Worm (Caenorhabditis elegans) whole organism, L2 larva: Measurements from ENCODE around the gene samp-1.

Source experiments
- C34F6.9 ChIP-seq: fragments of 150-350 bp; optimal IDR thresholded peaks from 2 replicates; lab custom pipeline; 2014; ENCODE audit warnings: missing biosample characterization, missing genetic modification characterization
- F13H6.1 ChIP-seq: sonication (generic microtip); optimal IDR thresholded peaks from 2 replicates; lab custom pipeline; 2016; ENCODE audit warnings: missing genetic modification characterization, missing compliant biosample characterization
- R02D3.7 ChIP-seq: fragments of 150-350 bp; optimal IDR thresholded peaks from 2 replicates; lab custom pipeline; 2014; ENCODE audit warnings: missing biosample characterization, missing genetic modification characterization
- Y55F3AM.14 ChIP-seq: fragments of 200-800 bp; sonication (Bioruptor generic); optimal IDR thresholded peaks from 2 replicates; lab custom pipeline; 2018; ENCODE audit warnings: mild to moderate bottlenecking, missing genetic modification characterization, missing compliant biosample characterization
- alr-1 ChIP-seq: fragments of 150-350 bp; optimal IDR thresholded peaks from 2 replicates; lab custom pipeline; 2014; ENCODE audit warnings: missing biosample characterization, missing genetic modification characterization
- ama-1 ChIP-seq: fragments of 150-350 bp; optimal IDR thresholded peaks from 2 replicates; lab custom pipeline; 2018; ENCODE audit warnings: inconsistent platforms
- ceh-16 ChIP-seq: fragments of 150-350 bp; optimal IDR thresholded peaks from 2 replicates; lab custom pipeline; 2014; ENCODE audit warnings: missing biosample characterization, missing genetic modification characterization
- ceh-82 ChIP-seq: fragments of 150-350 bp; optimal IDR thresholded peaks from 2 replicates; lab custom pipeline; 2014; ENCODE audit warnings: missing biosample characterization, missing genetic modification characterization
- crh-2 ChIP-seq: sonication (generic microtip); optimal IDR thresholded peaks from 2 replicates; lab custom pipeline; 2017; ENCODE audit warnings: missing biosample characterization, missing genetic modification characterization
- egl-27 ChIP-seq: sonication (generic microtip); optimal IDR thresholded peaks from 3 replicates; lab custom pipeline; 2017; ENCODE audit warnings: missing biosample characterization, missing genetic modification reagents, missing genetic modification characterization
- elt-3 ChIP-seq: sonication (generic microtip); optimal IDR thresholded peaks from 2 replicates; lab custom pipeline; 2017; ENCODE audit warnings: missing biosample characterization, missing genetic modification characterization
- fos-1 ChIP-seq: fragments of 150-350 bp; optimal IDR thresholded peaks from 2 replicates; lab custom pipeline; 2014; ENCODE audit warnings: missing biosample characterization, missing genetic modification characterization
- gmeb-1 ChIP-seq: fragments of 150-350 bp; optimal IDR thresholded peaks from 2 replicates; lab custom pipeline; 2014; ENCODE audit warnings: missing biosample characterization, missing genetic modification characterization
- lin-11 ChIP-seq: fragments of 150-350 bp; sonication (generic microtip); optimal IDR thresholded peaks from 2 replicates; lab custom pipeline; 2014; ENCODE audit warnings: missing biosample characterization, missing genetic modification characterization, inconsistent platforms, mixed read lengths
- lin-39 ChIP-seq: fragments of 150-350 bp; optimal IDR thresholded peaks from 2 replicates; lab custom pipeline; 2014; ENCODE audit warnings: missing biosample characterization, missing genetic modification reagents, missing genetic modification characterization
- mab-5 ChIP-seq: fragments of 150-350 bp; optimal IDR thresholded peaks from 2 replicates; lab custom pipeline; 2014; ENCODE audit warnings: missing biosample characterization, missing genetic modification characterization
- mbf-1 ChIP-seq: sonication (generic microtip); optimal IDR thresholded peaks from 2 replicates; lab custom pipeline; 2017; ENCODE audit warnings: missing biosample characterization, missing genetic modification characterization
- nhr-10 ChIP-seq: sonication (generic microtip); optimal IDR thresholded peaks from 2 replicates; lab custom pipeline; 2017; ENCODE audit warnings: missing biosample characterization, missing genetic modification characterization
- nhr-11 ChIP-seq: fragments of 150-350 bp; optimal IDR thresholded peaks from 2 replicates; lab custom pipeline; 2014; ENCODE audit warnings: missing biosample characterization, missing genetic modification characterization
- nhr-12 ChIP-seq: fragments of 150-350 bp; optimal IDR thresholded peaks from 2 replicates; lab custom pipeline; 2014; ENCODE audit warnings: missing biosample characterization, missing genetic modification characterization
- nhr-129 ChIP-seq: fragments of 150-350 bp; optimal IDR thresholded peaks from 2 replicates; lab custom pipeline; 2014; ENCODE audit warnings: missing biosample characterization, missing genetic modification characterization
- nhr-21 ChIP-seq: fragments of 150-350 bp; optimal IDR thresholded peaks from 2 replicates; lab custom pipeline; 2014; ENCODE audit warnings: missing biosample characterization, missing genetic modification characterization
- nhr-23 ChIP-seq: fragments of 150-350 bp; optimal IDR thresholded peaks from 2 replicates; lab custom pipeline; 2014; ENCODE audit warnings: missing biosample characterization, missing genetic modification reagents, missing genetic modification characterization
- nhr-237 ChIP-seq: fragments of 150-350 bp; optimal IDR thresholded peaks from 2 replicates; lab custom pipeline; 2014; ENCODE audit warnings: missing biosample characterization, missing genetic modification characterization
- nhr-25 ChIP-seq: fragments of 150-350 bp; sonication (generic microtip); optimal IDR thresholded peaks from 3 replicates; lab custom pipeline; 2014; ENCODE audit warnings: missing biosample characterization, missing genetic modification characterization
- nhr-6 ChIP-seq: fragments of 150-350 bp; optimal IDR thresholded peaks from 2 replicates; lab custom pipeline; 2014; ENCODE audit warnings: missing biosample characterization, missing genetic modification characterization
- nhr-77 ChIP-seq: fragments of 150-350 bp; optimal IDR thresholded peaks from 2 replicates; lab custom pipeline; 2014; ENCODE audit warnings: missing biosample characterization, missing genetic modification characterization
- peb-1 ChIP-seq: fragments of 150-350 bp; optimal IDR thresholded peaks from 2 replicates; lab custom pipeline; 2014; ENCODE audit warnings: missing biosample characterization, missing genetic modification characterization
- sem-4 ChIP-seq: fragments of 150-350 bp; optimal IDR thresholded peaks from 2 replicates; lab custom pipeline; 2014; ENCODE audit warnings: missing biosample characterization, missing genetic modification reagents, missing genetic modification characterization
- skn-1 ChIP-seq: sonication (generic microtip); optimal IDR thresholded peaks from 2 replicates; lab custom pipeline; 2017; ENCODE audit warnings: missing biosample characterization, missing genetic modification characterization
- snpc-4 ChIP-seq: fragments of 150-350 bp; optimal IDR thresholded peaks from 2 replicates; lab custom pipeline; 2014; ENCODE audit warnings: missing biosample characterization, missing genetic modification characterization
- unc-55 ChIP-seq: fragments of 150-350 bp; sonication (generic microtip); optimal IDR thresholded peaks from 3 replicates; lab custom pipeline; 2014; ENCODE audit warnings: missing biosample characterization, missing genetic modification reagents, missing genetic modification characterization
- zag-1 ChIP-seq: fragments of 150-350 bp; optimal IDR thresholded peaks from 2 replicates; lab custom pipeline; 2014; ENCODE audit warnings: missing biosample characterization, missing genetic modification characterization
- ztf-1 ChIP-seq: fragments of 200-800 bp; sonication (Bioruptor generic); conservative IDR thresholded peaks from 2 replicates; pipeline ENCODE4 v1.3.6; 2022; ENCODE audit warnings: missing genetic modification characterization, missing compliant biosample characterization
- ztf-11 ChIP-seq: sonication (generic microtip); optimal IDR thresholded peaks from 2 replicates; lab custom pipeline; 2017; ENCODE audit warnings: missing biosample characterization, missing genetic modification characterization
- ztf-4 ChIP-seq: fragments of 150-350 bp; optimal IDR thresholded peaks from 2 replicates; lab custom pipeline; 2014; ENCODE audit warnings: missing biosample characterization, missing genetic modification characterization

Gene samp-1

DNA sequence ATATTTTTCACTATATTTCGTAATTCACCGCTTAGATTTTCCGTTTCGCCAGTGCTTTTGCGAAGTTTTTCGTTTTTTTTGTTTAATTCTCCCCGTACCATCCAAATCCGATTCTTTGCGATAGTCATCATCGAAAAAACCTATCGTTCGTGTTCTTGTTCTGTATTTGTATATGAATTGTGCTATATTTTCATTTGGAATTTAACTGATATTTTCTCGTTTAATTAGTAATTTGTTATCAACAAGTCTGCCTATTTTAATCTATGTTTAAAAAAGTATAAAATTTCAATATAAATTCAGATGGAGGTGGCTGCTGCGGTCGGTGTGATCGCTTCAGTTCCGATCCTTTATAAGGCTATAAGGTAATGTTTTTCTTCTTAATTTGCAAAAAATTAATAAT is at the start of gene samp-1:
TSS of gene samp-1 (plus strand) at position 301 of the 400 bp plus-strand sequence.
- no peak for TF ChIP-seq lin-39
- TF ChIP-seq, all 48 proteins: peak for 0

ce11 chrII:11255536-11255935 is 47.2 kb upstream of the samp-1 start, which contains the start of gene T05B9.2:
TSS of gene T05B9.2 (plus strand) at chrII:11255836.
- no peak for TF ChIP-seq mbf-1
- no peak for TF ChIP-seq C34F6.9 (tag; lab: Kevin White, UChicago)
- no peak for TF ChIP-seq elt-3 (tag; lab: Kevin White, UChicago)
- no peak for TF ChIP-seq ztf-11
- no peak for TF ChIP-seq nhr-23 (tag; lab: Kevin White, UChicago)
- TF ChIP-seq skn-1 (tag; lab: Kevin White, UChicago) = no peak
- TF ChIP-seq nhr-21 = no peak
- no peak for TF ChIP-seq peb-1 (tag; lab: Kevin White, UChicago)
- TF ChIP-seq nhr-237 (tag; lab: Kevin White, UChicago) = no peak
- TF ChIP-seq nhr-12 (tag; lab: Kevin White, UChicago) = no peak

ce11 chrII:11259766-11260165 is 42.9 kb upstream of the samp-1 start:
- TF ChIP-seq ztf-1 (GFP tag; lab: Robert Waterston, UW) (no peak), crh-2 (tag; lab: Kevin White, UChicago) (no peak), R02D3.7 (tag; lab: Kevin White, UChicago) (no peak), egl-27 (tag; lab: Kevin White, UChicago) (no peak), ceh-16 (tag; lab: Kevin White, UChicago) (no peak), nhr-25 (tag; lab: Kevin White, UChicago) (no peak), ztf-11 (no peak), nhr-10 (tag; lab: Kevin White, UChicago) (no peak), lin-11 (tag; lab: Kevin White, UChicago) (no peak), nhr-6 (tag; lab: Kevin White, UChicago) (no peak), gmeb-1 (tag; lab: Kevin White, UChicago) (no peak), snpc-4 (no peak), sem-4 (tag; lab: Kevin White, UChicago) (no peak), C34F6.9 (tag; lab: Kevin White, UChicago) (no peak), Y55F3AM.14 (GFP tag; lab: Kevin White, UChicago) (no peak)
- TF ChIP-seq, all 48 proteins: peak for 0

DNA sequence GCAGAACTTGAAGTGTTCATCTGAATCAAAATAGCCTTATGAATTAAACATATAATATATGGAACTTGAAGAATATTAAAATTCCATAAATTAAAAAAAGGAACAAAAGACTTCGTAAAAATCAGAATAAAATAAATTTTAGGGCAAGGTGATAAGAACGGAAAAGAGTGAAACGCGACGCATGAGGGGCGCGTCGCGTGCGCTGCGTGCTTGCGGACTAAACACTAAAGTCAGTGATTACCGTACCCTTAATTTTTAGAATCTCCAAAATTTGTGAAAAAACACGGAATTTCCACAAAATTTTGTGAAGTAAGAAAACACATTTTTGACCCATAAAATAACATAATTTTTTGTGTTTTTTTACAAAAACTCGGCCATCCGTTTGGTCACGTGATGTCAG is 41.5 kb upstream of the samp-1 start, which contains the start of gene T05B9.1:
TSS of gene T05B9.1 (minus strand) at position 20 of the 400 bp plus-strand sequence.
- TF ChIP-seq nhr-129 (tag; lab: Kevin White, UChicago) = no peak
- no peak for TF ChIP-seq nhr-12 (tag; lab: Kevin White, UChicago)
- TF ChIP-seq nhr-77 = no peak
- no peak for TF ChIP-seq elt-3 (tag; lab: Kevin White, UChicago)
- TF ChIP-seq nhr-237 (tag; lab: Kevin White, UChicago) = no peak
- no peak for TF ChIP-seq fos-1
- TF ChIP-seq, all 48 proteins: peak for 0

ce11 chrII:11268822-11269221 is 33.9 kb upstream of the samp-1 start, which contains the start of gene cut-1:
TSS of gene cut-1 (plus strand) at chrII:11269122.
- TF ChIP-seq C34F6.9 (tag; lab: Kevin White, UChicago) (no peak), peb-1 (tag; lab: Kevin White, UChicago) (no peak), F13H6.1 (tag; lab: Kevin White, UChicago) (no peak), nhr-129 (tag; lab: Kevin White, UChicago) (no peak), ama-1 (lab: Kevin White, UChicago) (no peak), ztf-1 (GFP tag; lab: Robert Waterston, UW) (no peak)

DNA sequence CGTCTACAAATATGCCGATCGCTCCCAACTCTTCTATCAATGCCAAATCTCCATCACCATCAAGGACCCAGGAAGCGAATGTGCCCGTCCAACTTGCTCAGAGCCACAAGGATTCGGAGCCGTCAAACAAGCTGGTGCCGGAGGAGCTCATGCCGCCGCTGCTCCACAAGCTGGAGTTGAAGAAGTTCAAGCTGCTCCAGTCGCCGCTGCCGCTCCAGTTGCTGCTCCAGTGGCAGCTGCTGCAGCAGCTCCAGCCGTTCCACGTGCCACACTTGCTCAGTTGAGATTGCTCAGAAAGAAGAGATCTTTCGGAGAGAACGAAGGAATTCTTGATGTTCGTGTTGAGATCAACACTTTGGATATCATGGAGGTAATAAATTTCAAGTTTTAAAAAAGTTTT is 31.9 kb upstream of the samp-1 start:
- no peak for TF ChIP-seq nhr-12 (tag; lab: Kevin White, UChicago)
- no peak for TF ChIP-seq mab-5 (tag; lab: Kevin White, UChicago)
- no peak for TF ChIP-seq alr-1 (tag; lab: Kevin White, UChicago)
- TF ChIP-seq crh-2 (tag; lab: Kevin White, UChicago) = no peak
- TF ChIP-seq zag-1 (tag; lab: Kevin White, UChicago) = no peak
- no peak for TF ChIP-seq nhr-25 (tag; lab: Kevin White, UChicago)
- no peak for TF ChIP-seq F13H6.1 (tag; lab: Kevin White, UChicago)
- TF ChIP-seq gmeb-1 (tag; lab: Kevin White, UChicago) = no peak
- TF ChIP-seq egl-27 (tag; lab: Kevin White, UChicago) = no peak
- TF ChIP-seq elt-3 (tag; lab: Kevin White, UChicago) = no peak
- TF ChIP-seq ceh-82 = no peak
- no peak for TF ChIP-seq unc-55 (GFP tag; lab: Kevin White, UChicago)
- no peak for TF ChIP-seq skn-1 (tag; lab: Kevin White, UChicago)
- no peak for TF ChIP-seq nhr-11 (tag; lab: Kevin White, UChicago)
- no peak for TF ChIP-seq peb-1 (tag; lab: Kevin White, UChicago)
- TF ChIP-seq C34F6.9 (tag; lab: Kevin White, UChicago) = no peak
- TF ChIP-seq ama-1 (lab: Kevin White, UChicago) = no peak
- TF ChIP-seq ztf-4 (tag; lab: Kevin White, UChicago) = no peak
- TF ChIP-seq ceh-16 (tag; lab: Kevin White, UChicago) = no peak
